Fruit fly (Drosophila melanogaster): ENCODE data around the gene CG14395.

DNA sequence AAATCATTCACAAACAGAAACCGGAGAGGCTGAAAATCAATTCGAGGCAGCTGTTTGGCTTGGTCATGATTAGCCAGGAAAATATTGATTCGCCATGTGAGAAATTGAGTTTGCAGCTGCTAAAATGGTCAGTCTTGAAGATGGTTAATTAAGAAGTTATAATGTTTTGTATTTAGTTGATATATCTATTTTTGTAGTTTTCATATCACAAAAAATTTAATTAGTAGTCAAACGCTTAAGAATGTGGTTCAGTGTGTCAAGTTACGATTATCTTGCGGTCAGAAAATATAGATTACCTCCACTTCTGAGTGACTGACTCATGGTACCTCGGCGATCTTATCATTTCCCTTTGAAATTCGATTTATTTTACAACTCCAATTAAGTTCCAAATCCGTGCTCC is 15.7 kb upstream of the CG14395 start:
- TF ChIP-seq CG8478 (optimal IDR thresholded peaks at IDR 0.05) (no peak), CTCF (optimal IDR thresholded peaks at IDR 0.05) (no peak)

Data from S2 (cell line).